Worm (Caenorhabditis elegans) whole organism, young adult: ENCODE data around the gene ldb-1.

Experiments used
- B0019.2 ChIP-seq: fragments of 200-800 bp; sonication (Bioruptor generic); conservative IDR thresholded peaks from 2 replicates; pipeline ENCODE4 v1.3.6; 2022; ENCODE audit warnings: missing genetic modification reagents, missing genetic modification characterization, missing compliant biosample characterization
- B0035.1 ChIP-seq: sonication (generic microtip); optimal IDR thresholded peaks from 2 replicates; lab custom pipeline; 2016; ENCODE audit warnings: missing genetic modification characterization, mild to moderate bottlenecking, missing compliant biosample characterization, missing genotype, missing genetic modification reagents
- B0261.1 ChIP-seq: sonication (generic microtip); optimal IDR thresholded peaks from 2 replicates; lab custom pipeline; 2016; ENCODE audit warnings: mild to moderate bottlenecking, missing genetic modification characterization, moderate library complexity, missing compliant biosample characterization
- C06A6.2 ChIP-seq: fragments of 200-800 bp; sonication (Bioruptor generic); conservative IDR thresholded peaks from 2 replicates; pipeline ENCODE4 v1.3.6; 2022; ENCODE audit warnings: missing genetic modification characterization, missing compliant biosample characterization
- C17E4.6 ChIP-seq: fragments of 200-800 bp; sonication (Bioruptor generic); IDR thresholded peaks from 2 replicates; pipeline ENCODE4 v1.3.6; 2022; ENCODE audit warnings: missing genetic modification reagents, missing genetic modification characterization, missing compliant biosample characterization
- D2030.7 ChIP-seq: fragments of 200-800 bp; sonication (Bioruptor generic); IDR thresholded peaks from 2 replicates; pipeline ENCODE4 v1.3.6; 2022; ENCODE audit warnings: missing genetic modification reagents, missing genetic modification characterization, missing compliant biosample characterization
- F37B4.10 ChIP-seq: fragments of 200-800 bp; sonication (Bioruptor generic); IDR thresholded peaks from 2 replicates; pipeline ENCODE4 v1.3.6; 2022; ENCODE audit warnings: missing genetic modification characterization, missing compliant biosample characterization
- K11D2.4 ChIP-seq: fragments of 200-800 bp; sonication (Bioruptor generic); IDR thresholded peaks from 2 replicates; pipeline ENCODE4 v1.3.6; 2022; ENCODE audit warnings: missing genetic modification reagents, missing genetic modification characterization, missing compliant biosample characterization
- K12H6.12 ChIP-seq: fragments of 200-800 bp; sonication (Bioruptor generic); optimal IDR thresholded peaks from 2 replicates; lab custom pipeline; 2018; ENCODE audit warnings: mild to moderate bottlenecking, missing genetic modification characterization, missing compliant biosample characterization
- T26A5.8 ChIP-seq: sonication (generic microtip); optimal IDR thresholded peaks from 2 replicates; lab custom pipeline; 2016; ENCODE audit warnings: missing genetic modification characterization, missing compliant biosample characterization
- Y67H2A.10 ChIP-seq: fragments of 200-800 bp; sonication (Bioruptor generic); conservative IDR thresholded peaks from 2 replicates; pipeline ENCODE4 v1.3.6; 2022; ENCODE audit warnings: missing genetic modification reagents, missing genetic modification characterization, missing compliant biosample characterization
- Y95B8A.8 ChIP-seq: fragments of 200-800 bp; sonication (Bioruptor generic); IDR thresholded peaks from 2 replicates; pipeline ENCODE4 v1.3.6; 2022; ENCODE audit warnings: missing genetic modification reagents, missing genetic modification characterization, missing compliant biosample characterization
- ZK185.1 ChIP-seq: sonication (generic microtip); optimal IDR thresholded peaks from 2 replicates; lab custom pipeline; 2016; ENCODE audit warnings: mild to moderate bottlenecking, missing genetic modification characterization, missing compliant biosample characterization; ENCODE audit not compliant: poor library complexity, severe bottlenecking
- ama-1 ChIP-seq, 3 experiments: fragments of 150-350 bp in 1 of 3; sonication (generic microtip) in 2 of 3; optimal IDR thresholded peaks; 2 replicates each; lab custom pipeline; 2014 to 2018; ENCODE audit warnings: missing biosample characterization in 2 of 3, missing genetic modification characterization in 2 of 3, missing genetic modification reagents in 2 of 3
- athp-1 ChIP-seq: sonication (generic microtip); optimal IDR thresholded peaks from 2 replicates; lab custom pipeline; 2017; ENCODE audit warnings: mild to moderate bottlenecking, missing genetic modification characterization, missing compliant biosample characterization
- bed-2 ChIP-seq: fragments of 200-800 bp; sonication (Bioruptor generic); IDR thresholded peaks from 2 replicates; pipeline ENCODE4 v1.3.6; 2022; ENCODE audit warnings: missing genetic modification reagents, missing genetic modification characterization, missing compliant biosample characterization
- ccch-3 ChIP-seq: fragments of 200-800 bp; sonication (Bioruptor generic); optimal IDR thresholded peaks from 2 replicates; lab custom pipeline; 2018; ENCODE audit warnings: mild to moderate bottlenecking, missing genetic modification characterization, missing compliant biosample characterization
- cebp-1 ChIP-seq, 2 experiments: fragments of 200-800 bp in 1 of 2; sonication (Bioruptor generic) in 1 of 2; sonication (generic microtip) in 1 of 2; IDR thresholded peaks in 1 of 2; optimal IDR thresholded peaks in 1 of 2; 2 replicates each; pipeline versions ENCODE4 v1.3.6 to Lab custom; 2017 to 2022; ENCODE audit warnings: missing compliant biosample characterization in 2 of 2, missing genetic modification characterization in 2 of 2, mild to moderate bottlenecking in 1 of 2, missing genetic modification reagents in 1 of 2, moderate library complexity in 1 of 2
- ceh-40 ChIP-seq: fragments of 200-800 bp; sonication (Bioruptor generic); IDR thresholded peaks from 2 replicates; pipeline ENCODE4 v1.3.6; 2022; ENCODE audit warnings: missing genetic modification characterization, missing compliant biosample characterization
- die-1 ChIP-seq: sonication (generic microtip); optimal IDR thresholded peaks from 2 replicates; lab custom pipeline; 2016; ENCODE audit warnings: missing genotype, mild to moderate bottlenecking, missing genetic modification characterization, missing compliant biosample characterization
- dox-1 ChIP-seq: fragments of 200-800 bp; sonication (Bioruptor generic); IDR thresholded peaks from 2 replicates; pipeline ENCODE4 v1.3.6; 2022; ENCODE audit warnings: missing genetic modification reagents, missing genetic modification characterization, missing compliant biosample characterization
- dpl-1 ChIP-seq: fragments of 150-350 bp; optimal IDR thresholded peaks from 2 replicates; lab custom pipeline; 2014; ENCODE audit warnings: missing biosample characterization, missing genetic modification reagents, missing genetic modification characterization
- efl-1 ChIP-seq: fragments of 150-350 bp; optimal IDR thresholded peaks from 2 replicates; lab custom pipeline; 2014; ENCODE audit warnings: missing biosample characterization, missing genetic modification reagents, missing genetic modification characterization
- egl-18 ChIP-seq: fragments of 200-800 bp; sonication (Bioruptor generic); IDR thresholded peaks from 2 replicates; pipeline ENCODE4 v1.3.6; 2022; ENCODE audit warnings: missing genetic modification reagents, missing genetic modification characterization, missing compliant biosample characterization
- ets-4 ChIP-seq: fragments of 200-800 bp; sonication (Bioruptor generic); optimal IDR thresholded peaks from 2 replicates; lab custom pipeline; 2018; ENCODE audit warnings: mild to moderate bottlenecking, missing genetic modification characterization, missing compliant biosample characterization
- him-1 ChIP-seq: sonication (generic microtip); optimal IDR thresholded peaks from 2 replicates; lab custom pipeline; 2016; ENCODE audit warnings: missing genotype, missing genetic modification reagents, missing genetic modification characterization, missing compliant biosample characterization
- hmg-20 ChIP-seq: fragments of 200-800 bp; sonication (Bioruptor generic); IDR thresholded peaks from 2 replicates; pipeline ENCODE4 v1.3.6; 2022; ENCODE audit warnings: missing genetic modification reagents, missing genetic modification characterization, missing compliant biosample characterization
- hsf-1 ChIP-seq: fragments of 200-800 bp; sonication (Bioruptor generic); IDR thresholded peaks from 2 replicates; pipeline ENCODE4 v1.3.6; 2022; ENCODE audit warnings: missing genetic modification reagents, missing genetic modification characterization, missing compliant biosample characterization
- lin-35 ChIP-seq, 3 experiments: fragments of 150-350 bp in 2 of 3; sonication (generic microtip) in 1 of 3; optimal IDR thresholded peaks; 2 replicates each; lab custom pipeline; 2014 to 2018; ENCODE audit warnings: missing biosample characterization in 3 of 3, missing genetic modification characterization in 3 of 3, missing genetic modification reagents in 3 of 3
- lin-40 ChIP-seq: sonication (generic microtip); optimal IDR thresholded peaks from 2 replicates; lab custom pipeline; 2016; ENCODE audit warnings: missing genetic modification characterization, mild to moderate bottlenecking, missing compliant biosample characterization, missing genotype, missing genetic modification reagents
- lsy-27 ChIP-seq: sonication (generic microtip); optimal IDR thresholded peaks from 2 replicates; lab custom pipeline; 2017; ENCODE audit warnings: missing genetic modification characterization, mild to moderate bottlenecking, missing compliant biosample characterization, antibody characterized with exemption, missing genotype, borderline replicate concordance; ENCODE audit not compliant: insufficient read depth
- madf-6 ChIP-seq: fragments of 200-800 bp; sonication (Bioruptor generic); IDR thresholded peaks from 2 replicates; pipeline ENCODE4 v1.3.6; 2022; ENCODE audit warnings: missing genetic modification reagents, missing genetic modification characterization, missing compliant biosample characterization
- mel-28 ChIP-seq: sonication (generic microtip); optimal IDR thresholded peaks from 2 replicates; lab custom pipeline; 2016; ENCODE audit warnings: borderline replicate concordance, mild to moderate bottlenecking, missing genetic modification characterization, missing compliant biosample characterization
- mxl-1 ChIP-seq: sonication (generic microtip); optimal IDR thresholded peaks from 2 replicates; lab custom pipeline; 2016; ENCODE audit warnings: missing genetic modification characterization, missing compliant biosample characterization
- nfya-1 ChIP-seq: sonication (generic microtip); optimal IDR thresholded peaks from 2 replicates; lab custom pipeline; 2017; ENCODE audit warnings: antibody characterized with exemption, missing compliant biosample characterization, missing genetic modification characterization, borderline replicate concordance; ENCODE audit not compliant: insufficient read depth
- nfyb-1 ChIP-seq: fragments of 200-800 bp; sonication (Bioruptor generic); IDR thresholded peaks from 2 replicates; pipeline ENCODE4 v1.3.6; 2022; ENCODE audit warnings: missing genetic modification reagents, missing genetic modification characterization, missing compliant biosample characterization
- nhr-27 ChIP-seq: fragments of 200-800 bp; sonication (Bioruptor generic); optimal IDR thresholded peaks from 2 replicates; lab custom pipeline; 2018; ENCODE audit warnings: mild to moderate bottlenecking, missing genetic modification characterization, moderate library complexity, missing compliant biosample characterization
- nhr-80 ChIP-seq: sonication (generic microtip); optimal IDR thresholded peaks from 2 replicates; lab custom pipeline; 2016; ENCODE audit warnings: missing genetic modification characterization, missing compliant biosample characterization
- pbrm-1 ChIP-seq: fragments of 200-800 bp; sonication (Bioruptor generic); IDR thresholded peaks from 2 replicates; pipeline ENCODE4 v1.3.6; 2022; ENCODE audit warnings: missing genetic modification reagents, missing genetic modification characterization, missing compliant biosample characterization
- pha-4 ChIP-seq: fragments of 150-350 bp; sonication (generic microtip); optimal IDR thresholded peaks from 2 replicates; lab custom pipeline; 2014; ENCODE audit warnings: missing biosample characterization, missing genetic modification reagents, missing genetic modification characterization
- rcor-1 ChIP-seq: fragments of 200-800 bp; sonication (Bioruptor generic); IDR thresholded peaks from 2 replicates; pipeline ENCODE4 v1.3.6; 2022; ENCODE audit warnings: missing genetic modification reagents, missing genetic modification characterization, missing compliant biosample characterization
- tlf-1 ChIP-seq: fragments of 200-800 bp; sonication (Bioruptor generic); optimal IDR thresholded peaks from 2 replicates; lab custom pipeline; 2018; ENCODE audit warnings: mild to moderate bottlenecking, missing genetic modification characterization, missing compliant biosample characterization
- zfh-2 ChIP-seq: fragments of 200-800 bp; sonication (Bioruptor generic); conservative IDR thresholded peaks from 2 replicates; pipeline ENCODE4 v1.3.6; 2022; ENCODE audit warnings: missing genetic modification reagents, missing genetic modification characterization, missing compliant biosample characterization
- zim-3 ChIP-seq: sonication (generic microtip); optimal IDR thresholded peaks from 2 replicates; lab custom pipeline; 2017; ENCODE audit warnings: mild to moderate bottlenecking, missing genetic modification characterization, moderate library complexity, missing compliant biosample characterization
- ztf-18 ChIP-seq: sonication (generic microtip); optimal IDR thresholded peaks from 2 replicates; lab custom pipeline; 2016; ENCODE audit warnings: missing genotype, mild to moderate bottlenecking, missing genetic modification characterization, missing compliant biosample characterization
- ztf-22 ChIP-seq: fragments of 200-800 bp; sonication (Bioruptor generic); optimal IDR thresholded peaks from 2 replicates; lab custom pipeline; 2018; ENCODE audit warnings: mild to moderate bottlenecking, missing genetic modification characterization, moderate library complexity, missing compliant biosample characterization
- ztf-26 ChIP-seq: sonication (generic microtip); optimal IDR thresholded peaks from 2 replicates; lab custom pipeline; 2017; ENCODE audit warnings: missing genetic modification characterization, missing compliant biosample characterization

The ldb-1 gene

DNA sequence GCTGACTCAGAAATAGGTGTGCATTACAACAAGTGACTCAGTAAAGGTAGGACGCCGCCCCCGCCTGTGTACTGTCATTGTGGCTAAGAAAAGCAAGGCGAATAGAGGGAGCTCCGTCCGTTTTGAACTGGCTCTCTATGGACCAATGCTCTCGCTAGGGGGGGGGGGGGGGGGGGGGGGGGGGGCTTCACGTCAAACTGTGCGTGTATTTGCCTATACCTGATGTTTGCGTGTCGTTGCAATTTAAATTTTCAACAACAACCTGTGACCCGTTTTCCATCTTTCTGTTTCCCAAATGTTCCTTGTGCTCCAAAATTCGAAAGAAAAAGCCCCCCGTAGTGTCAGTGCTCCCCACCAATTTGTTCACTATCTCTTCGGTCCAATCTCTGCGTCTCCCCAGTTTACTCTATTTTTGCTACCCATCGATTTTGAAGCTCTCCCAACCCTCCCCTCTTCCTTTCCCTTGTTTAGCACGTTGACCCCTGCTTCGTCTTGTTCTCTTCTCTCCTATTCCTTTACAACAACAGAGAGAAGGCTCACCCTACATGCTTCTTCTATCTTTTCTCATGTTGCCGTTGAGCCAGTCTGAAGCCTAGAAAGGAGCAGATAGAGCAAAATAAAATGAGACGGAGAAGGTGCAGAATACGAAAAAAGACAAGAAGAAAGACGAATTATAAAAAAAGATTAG lies 5.9 kb downstream of the ldb-1 start:
- TF ChIP-seq pha-4 (tag; lab: Kevin White, UChicago) (no peak), efl-1 (GFP tag; lab: Kevin White, UChicago) (no peak), B0019.2 (GFP tag; lab: Robert Waterston, UW) (no peak), Y95B8A.8 (GFP tag; lab: Robert Waterston, UW) (no peak), nhr-27 (tag; lab: Kevin White, UChicago) (no peak), pbrm-1 (GFP tag; lab: Robert Waterston, UW) (no peak), ccch-3 (GFP tag; lab: Kevin White, UChicago) (no peak), rcor-1 (GFP tag; lab: Robert Waterston, UW) (no peak), Y67H2A.10 (GFP tag; lab: Robert Waterston, UW) (no peak), ama-1 (optimal IDR thresholded peaks at IDR 0.05; lab: Kevin White, UChicago) (no peak), ama-1 (GFP tag; optimal IDR thresholded peaks at IDR 0.05; lab: Kevin White, UChicago) (no peak), K11D2.4 (no peak), D2030.7 (GFP tag; lab: Robert Waterston, UW) (no peak), ztf-22 (GFP tag; lab: Kevin White, UChicago) (no peak), ztf-26 (tag; lab: Kevin White, UChicago) (no peak), nhr-80 (tag; lab: Kevin White, UChicago) (peak; percentile 23), F37B4.10 (GFP tag; lab: Robert Waterston, UW) (no peak), ets-4 (no peak), dpl-1 (GFP tag; lab: Kevin White, UChicago) (no peak), nfya-1 (tag; lab: Kevin White, UChicago) (no peak), athp-1 (tag; lab: Kevin White, UChicago) (no peak), T26A5.8 (no peak), him-1 (no peak), nfyb-1 (GFP tag; lab: Robert Waterston, UW) (no peak), tlf-1 (GFP tag; lab: Kevin White, UChicago) (no peak), zim-3 (tag; lab: Kevin White, UChicago) (no peak), ZK185.1 (no peak), C17E4.6 (GFP tag; lab: Robert Waterston, UW) (no peak), hmg-20 (GFP tag; lab: Robert Waterston, UW) (0 out of 2 replicates have a peak, but pooled peaks have one; percentile 29), mel-28 (no peak), dox-1 (GFP tag; lab: Robert Waterston, UW) (0 out of 2 replicates have a peak, but pooled peaks have one; percentile 28), B0035.1 (tag; lab: Kevin White, UChicago) (no peak), B0261.1 (tag; lab: Kevin White, UChicago) (no peak), mxl-1 (tag; lab: Kevin White, UChicago) (no peak), die-1 (tag; lab: Kevin White, UChicago) (no peak), lin-40 (tag; lab: Kevin White, UChicago) (peak; percentile 18), cebp-1 (GFP tag; IDR thresholded peaks at IDR 0.05; lab: Robert Waterston, UW) (no peak), cebp-1 (tag; optimal IDR thresholded peaks at IDR 0.05; lab: Kevin White, UChicago) (peak; percentile 27), K12H6.12 (tag; lab: Kevin White, UChicago) (peak; percentile 7), lin-35 (GFP tag; optimal IDR thresholded peaks at IDR 0.05; lab: Kevin White, UChicago) (no peak), ceh-40 (GFP tag; lab: Robert Waterston, UW) (no peak), egl-18 (GFP tag; lab: Robert Waterston, UW) (no peak), madf-6 (GFP tag; lab: Robert Waterston, UW) (no peak), C06A6.2 (GFP tag; lab: Robert Waterston, UW) (no peak), lsy-27 (tag; lab: Kevin White, UChicago) (no peak), zfh-2 (GFP tag; lab: Robert Waterston, UW) (peak; percentile 88), bed-2 (GFP tag; lab: Robert Waterston, UW) (no peak), hsf-1 (GFP tag; lab: Robert Waterston, UW) (no peak), ztf-18 (tag; lab: Kevin White, UChicago) (no peak)
